Fruit fly (Drosophila melanogaster): ENCODE data around the gene Ranbp21.

Gene Ranbp21

dm6 chrX:19613473-19613872 lies 38.6 kb downstream of the Ranbp21 start (continued):
- TF ChIP-seq Ada2b (GFP tag; IDR thresholded peaks at IDR 0.05) = no peak
- peak; percentile 41 for TF ChIP-seq eyg (GFP tag; optimal IDR thresholded peaks at IDR 0.05)
- peak; percentile 29 for TF ChIP-seq org-1 (GFP tag; optimal IDR thresholded peaks at IDR 0.05)
- TF ChIP-seq H15 (GFP tag; IDR thresholded peaks at IDR 0.05) = no peak
- peak; percentile 91 for TF ChIP-seq CG7987 (GFP tag; optimal IDR thresholded peaks at IDR 0.05)
- peak; percentile 39 for TF ChIP-seq CG17359 (tag; optimal IDR thresholded peaks at IDR 0.05)
- TF ChIP-seq inv (GFP tag; IDR thresholded peaks at IDR 0.05; ENCODE audit: partially characterized antibody) = no peak
- TF ChIP-seq Opbp (GFP tag; IDR thresholded peaks at IDR 0.05; ENCODE audit: partially characterized antibody) = peak; percentile 17; the same call in 1 of the 3 replicates
- no peak for TF ChIP-seq CG2889 (GFP tag; IDR thresholded peaks at IDR 0.05)
- TF ChIP-seq D19B (GFP tag; optimal IDR thresholded peaks at IDR 0.05) = no peak
- no peak for TF ChIP-seq en (GFP tag; optimal IDR thresholded peaks at IDR 0.05)
- no peak for TF ChIP-seq croc (GFP tag; conservative IDR thresholded peaks at IDR 0.05)
- TF ChIP-seq Nf-YB (GFP tag; optimal IDR thresholded peaks at IDR 0.05) = peak; percentile 58
- peak; percentile 37 for TF ChIP-seq CG3995 (GFP tag; optimal IDR thresholded peaks at IDR 0.05)
- TF ChIP-seq Oaz (GFP tag; IDR thresholded peaks at IDR 0.05) = no peak
- TF ChIP-seq bab2 (GFP tag; optimal IDR thresholded peaks at IDR 0.05) = no peak
- no peak for TF ChIP-seq hkb (optimal IDR thresholded peaks at IDR 0.05)
- peak; percentile 69 for TF ChIP-seq hkb (GFP tag; IDR thresholded peaks at IDR 0.05)
- TF ChIP-seq CG13287 (GFP tag; IDR thresholded peaks at IDR 0.05; ENCODE audit: partially characterized antibody) = peak; percentile 75
- TF ChIP-seq jing (GFP tag; optimal IDR thresholded peaks at IDR 0.05) = no peak
- peak; percentile 44; the same call in 1 of the 3 replicates for TF ChIP-seq CG6791 (GFP tag; IDR thresholded peaks at IDR 0.05; ENCODE audit: partially characterized antibody)
- peak; percentile 90 for TF ChIP-seq CG34376 (GFP tag; optimal IDR thresholded peaks at IDR 0.05)
- no peak for TF ChIP-seq CG7839 (tag; optimal IDR thresholded peaks at IDR 0.05)
- no peak for TF ChIP-seq CG17568 (GFP tag; optimal IDR thresholded peaks at IDR 0.05)
- TF ChIP-seq Dref (GFP tag; IDR thresholded peaks at IDR 0.05) = peak; percentile 74
- peak; percentile 30 for TF ChIP-seq ash1 (GFP tag; optimal IDR thresholded peaks at IDR 0.05)
- TF ChIP-seq pzg (GFP tag; optimal IDR thresholded peaks at IDR 0.05) = peak; percentile 57
- no peak for TF ChIP-seq Ravus (GFP tag; IDR thresholded peaks at IDR 0.05)
- TF ChIP-seq CG12744 (GFP tag; optimal IDR thresholded peaks at IDR 0.05) = no peak
- TF ChIP-seq CG6854 (GFP tag; optimal IDR thresholded peaks at IDR 0.05) = peak; percentile 52
- TF ChIP-seq Hey (tag; optimal IDR thresholded peaks at IDR 0.05) = no peak
- no peak for TF ChIP-seq eve (GFP tag; optimal IDR thresholded peaks at IDR 0.05)
- TF ChIP-seq CG10274 (GFP tag; optimal IDR thresholded peaks at IDR 0.05) = peak; percentile 1
- no peak for TF ChIP-seq tna (GFP tag; IDR thresholded peaks at IDR 0.05; ENCODE audit: partially characterized antibody)
- TF ChIP-seq oc (tag; optimal IDR thresholded peaks at IDR 0.05) = no peak
- TF ChIP-seq dati (GFP tag; IDR thresholded peaks at IDR 0.05) = no peak
- TF ChIP-seq Fer2 (tag; optimal IDR thresholded peaks at IDR 0.05) = no peak
- TF ChIP-seq CTCF (GFP tag; optimal IDR thresholded peaks at IDR 0.05) = peak; percentile 14
- no peak for TF ChIP-seq CG16779 (GFP tag; IDR thresholded peaks at IDR 0.05)
- peak; percentile 76 for TF ChIP-seq B-H2 (GFP tag; optimal IDR thresholded peaks at IDR 0.05)
- no peak for TF ChIP-seq ham (GFP tag; IDR thresholded peaks at IDR 0.05)
- peak; percentile 37 for TF ChIP-seq kni (GFP tag; optimal IDR thresholded peaks at IDR 0.05)
- TF ChIP-seq caup (GFP tag; optimal IDR thresholded peaks at IDR 0.05; ENCODE audit: severe bottlenecking) = peak; percentile 82
- no peak for TF ChIP-seq toy (GFP tag; IDR thresholded peaks at IDR 0.05)
- TF ChIP-seq Poxn (GFP tag; IDR thresholded peaks at IDR 0.05) = no peak
- TF ChIP-seq CG7372 (GFP tag; IDR thresholded peaks at IDR 0.05) = no peak
- no peak for TF ChIP-seq CG11093 (GFP tag; IDR thresholded peaks at IDR 0.05)
- no peak for TF ChIP-seq CG3163 (GFP tag; optimal IDR thresholded peaks at IDR 0.05)
- no peak for TF ChIP-seq Drgx (GFP tag; IDR thresholded peaks at IDR 0.05)
- TF ChIP-seq Kr (GFP tag; optimal IDR thresholded peaks at IDR 0.05) = no peak
- no peak for TF ChIP-seq CG10366 (GFP tag; IDR thresholded peaks at IDR 0.05)
- TF ChIP-seq danr (GFP tag; IDR thresholded peaks at IDR 0.05) = no peak
- no peak for TF ChIP-seq Dbx (GFP tag; IDR thresholded peaks at IDR 0.05)

All from whole organism, embryonic.